Fruit fly (Drosophila melanogaster) whole organism, embryonic: Measurements from ENCODE around the gene Antp.

ENCODE experiments used
- Adf1 ChIP-seq: fragments of 200-800 bp; sonication (Bioruptor generic); IDR thresholded peaks from 2 replicates; pipeline ENCODE4 v1.3.6; 2022; ENCODE audit warnings: missing biosample characterization, missing genetic modification characterization
- BEAF-32 ChIP-seq: fragments of 200-800 bp; sonication (Bioruptor generic); optimal IDR thresholded peaks from 3 replicates; lab custom pipeline; 2017; ENCODE audit warnings: missing biosample characterization, missing genetic modification characterization, mild to moderate bottlenecking, moderate library complexity, missing genetic modification reagents
- CG10209 ChIP-seq: fragments of 200-800 bp; sonication (Bioruptor generic); optimal IDR thresholded peaks from 3 replicates; lab custom pipeline; 2017; ENCODE audit warnings: missing biosample characterization, mild to moderate bottlenecking, missing genetic modification characterization, missing genetic modification reagents
- CG10274 ChIP-seq: fragments of 200-800 bp; sonication (Bioruptor generic); optimal IDR thresholded peaks from 3 replicates; lab custom pipeline; 2017; ENCODE audit warnings: missing biosample characterization, mild to moderate bottlenecking, missing genetic modification characterization
- CG11456 ChIP-seq: fragments of 200-800 bp; sonication (Bioruptor generic); IDR thresholded peaks from 3 replicates; pipeline ENCODE4 v1.3.6; 2022; ENCODE audit warnings: missing biosample characterization, missing genetic modification characterization
- CG11560 ChIP-seq: fragments of 200-800 bp; sonication (Bioruptor generic); IDR thresholded peaks from 3 replicates; pipeline ENCODE4 v1.3.6; 2022; ENCODE audit warnings: missing biosample characterization, missing genetic modification characterization
- CG12104 ChIP-seq: fragments of 200-800 bp; sonication (Bioruptor generic); optimal IDR thresholded peaks from 3 replicates; lab custom pipeline; 2016; ENCODE audit warnings: missing biosample characterization, missing genetic modification characterization
- CG12744 ChIP-seq: fragments of 200-800 bp; sonication (Bioruptor generic); optimal IDR thresholded peaks from 2 replicates; lab custom pipeline; 2016; ENCODE audit warnings: missing biosample characterization, missing genetic modification characterization
- CG13296 ChIP-seq: fragments of 200-800 bp; sonication (Bioruptor generic); optimal IDR thresholded peaks from 3 replicates; lab custom pipeline; 2018; ENCODE audit warnings: missing biosample characterization, mild to moderate bottlenecking, missing genetic modification characterization
- CG1529 ChIP-seq: fragments of 200-800 bp; sonication (Bioruptor generic); optimal IDR thresholded peaks from 3 replicates; lab custom pipeline; 2018; ENCODE audit warnings: missing biosample characterization, missing genetic modification characterization
- CG16815 ChIP-seq: fragments of 200-800 bp; sonication (Bioruptor generic); optimal IDR thresholded peaks from 3 replicates; lab custom pipeline; 2017; ENCODE audit warnings: missing biosample characterization, mild to moderate bottlenecking, missing genetic modification characterization
- CG16863 ChIP-seq: fragments of 200-800 bp; sonication (Bioruptor generic); optimal IDR thresholded peaks from 3 replicates; lab custom pipeline; 2016; ENCODE audit warnings: missing biosample characterization, missing genetic modification characterization
- CG2116 ChIP-seq: fragments of 200-800 bp; sonication (Bioruptor generic); optimal IDR thresholded peaks from 3 replicates; lab custom pipeline; 2018; ENCODE audit warnings: missing biosample characterization, mild to moderate bottlenecking, missing genetic modification characterization
- CG30020 ChIP-seq: fragments of 200-800 bp; optimal IDR thresholded peaks from 2 replicates; lab custom pipeline; 2019; ENCODE audit warnings: missing biosample characterization, mild to moderate bottlenecking, missing genetic modification characterization, moderate library complexity
- CG3065 ChIP-seq: fragments of 200-800 bp; sonication (Bioruptor generic); optimal IDR thresholded peaks from 2 replicates; lab custom pipeline; 2016; ENCODE audit warnings: missing biosample characterization, missing genetic modification characterization
- CG3407 ChIP-seq: fragments of 200-800 bp; sonication (Bioruptor generic); optimal IDR thresholded peaks from 2 replicates; lab custom pipeline; 2018; ENCODE audit warnings: missing biosample characterization, mild to moderate bottlenecking, missing genetic modification characterization
- CG34376 ChIP-seq: fragments of 200-800 bp; sonication (Bioruptor generic); optimal IDR thresholded peaks from 2 replicates; lab custom pipeline; 2018; ENCODE audit warnings: missing biosample characterization, mild to moderate bottlenecking, missing genetic modification characterization
- CG42726 ChIP-seq: fragments of 200-800 bp; sonication (Bioruptor generic); IDR thresholded peaks from 2 replicates; pipeline ENCODE4 v1.3.6; 2022; ENCODE audit warnings: missing biosample characterization, missing genetic modification characterization; ENCODE audit not compliant: partially characterized antibody
- CG4617 ChIP-seq: fragments of 200-800 bp; sonication (Bioruptor generic); optimal IDR thresholded peaks from 3 replicates; lab custom pipeline; 2016; ENCODE audit warnings: missing biosample characterization, missing genetic modification characterization, borderline replicate concordance
- CG4707 ChIP-seq: fragments of 200-800 bp; sonication (Bioruptor generic); optimal IDR thresholded peaks from 2 replicates; lab custom pipeline; 2018; ENCODE audit warnings: missing biosample characterization, mild to moderate bottlenecking, missing genetic modification characterization, moderate library complexity
- CG6272 ChIP-seq: fragments of 200-800 bp; sonication (Bioruptor generic); IDR thresholded peaks from 2 replicates; pipeline ENCODE4 v1.3.6; 2022; ENCODE audit warnings: missing biosample characterization, missing genetic modification characterization
- CG6683 ChIP-seq: fragments of 200-800 bp; sonication (Bioruptor generic); optimal IDR thresholded peaks from 2 replicates; lab custom pipeline; 2017; ENCODE audit warnings: missing biosample characterization, mild to moderate bottlenecking, missing genetic modification characterization, missing genetic modification reagents
- CG7745 ChIP-seq: fragments of 200-800 bp; sonication (Bioruptor generic); optimal IDR thresholded peaks from 2 replicates; lab custom pipeline; 2018; ENCODE audit warnings: missing biosample characterization, mild to moderate bottlenecking, missing genetic modification characterization, moderate library complexity
- CG7963 ChIP-seq: fragments of 200-800 bp; sonication (Bioruptor generic); IDR thresholded peaks from 3 replicates; pipeline ENCODE4 v1.3.6; 2022; ENCODE audit warnings: missing biosample characterization, missing genetic modification characterization; ENCODE audit not compliant: partially characterized antibody
- Dbx ChIP-seq: fragments of 200-800 bp; sonication (Bioruptor generic); IDR thresholded peaks from 3 replicates; pipeline ENCODE4 v1.3.6; 2022; ENCODE audit warnings: missing biosample characterization, missing genetic modification characterization
- Deaf1 ChIP-seq: fragments of 200-800 bp; optimal IDR thresholded peaks from 3 replicates; lab custom pipeline; 2019; ENCODE audit warnings: missing biosample characterization, mild to moderate bottlenecking, missing genetic modification characterization, moderate library complexity
- Dip2 ChIP-seq: fragments of 200-800 bp; sonication (Bioruptor generic); IDR thresholded peaks from 2 replicates; pipeline ENCODE4 v1.3.6; 2022; ENCODE audit warnings: missing biosample characterization, missing genetic modification characterization
- H2.0 ChIP-seq: fragments of 200-800 bp; sonication (Bioruptor generic); IDR thresholded peaks from 2 replicates; pipeline ENCODE4 v1.3.6; 2022; ENCODE audit warnings: missing biosample characterization, missing genetic modification characterization
- HLH4C ChIP-seq: fragments of 200-800 bp; sonication (Bioruptor generic); IDR thresholded peaks from 3 replicates; pipeline ENCODE4 v1.3.6; 2022; ENCODE audit warnings: missing biosample characterization, missing genetic modification characterization; ENCODE audit not compliant: partially characterized antibody
- Hr78 ChIP-seq, 2 experiments: fragments of 200-800 bp in 1 of 2; fragments of >200 bp in 1 of 2; sonication (Bioruptor generic) in 1 of 2; optimal IDR thresholded peaks; 2 replicates each; lab custom pipeline; 2017 to 2019; ENCODE audit warnings: missing biosample characterization in 2 of 2, missing genetic modification characterization in 2 of 2, mild to moderate bottlenecking in 1 of 2, moderate library complexity in 1 of 2
- Ssrp ChIP-seq: fragments of 200-800 bp; sonication (Bioruptor generic); optimal IDR thresholded peaks from 2 replicates; lab custom pipeline; 2018; ENCODE audit warnings: missing biosample characterization, mild to moderate bottlenecking, missing genetic modification characterization, moderate library complexity
- Taf1 ChIP-seq: fragments of 200-800 bp; sonication (Bioruptor generic); IDR thresholded peaks from 2 replicates; pipeline ENCODE4 v1.3.6; 2022; ENCODE audit warnings: missing biosample characterization, missing genetic modification characterization
- Xbp1 ChIP-seq: fragments of 200-800 bp; sonication (Bioruptor generic); optimal IDR thresholded peaks from 3 replicates; lab custom pipeline; 2016; ENCODE audit warnings: missing biosample characterization, mild to moderate bottlenecking, missing genetic modification characterization
- Xrp1 ChIP-seq: fragments of 200-800 bp; sonication (Bioruptor generic); IDR thresholded peaks from 2 replicates; pipeline ENCODE4 v1.3.6; 2022; ENCODE audit warnings: missing biosample characterization, missing genetic modification characterization
- cas ChIP-seq: fragments of 200-800 bp; sonication (Bioruptor generic); IDR thresholded peaks from 2 replicates; pipeline ENCODE4 v1.3.6; 2022; ENCODE audit warnings: missing biosample characterization, missing genetic modification characterization
- chinmo ChIP-seq: fragments of 200-800 bp; sonication (Bioruptor generic); IDR thresholded peaks from 4 replicates; pipeline ENCODE4 v1.3.6; 2022; ENCODE audit warnings: missing biosample characterization, missing genetic modification characterization; ENCODE audit not compliant: partially characterized antibody
- dimm ChIP-seq: fragments of 200-800 bp; sonication (Bioruptor generic); IDR thresholded peaks from 2 replicates; pipeline ENCODE4 v1.3.6; 2022; ENCODE audit warnings: missing biosample characterization, missing genetic modification characterization
- dm ChIP-seq: fragments of 200-800 bp; sonication (Bioruptor generic); optimal IDR thresholded peaks from 3 replicates; lab custom pipeline; 2016; ENCODE audit warnings: missing biosample characterization, missing genetic modification characterization
- ems ChIP-seq: fragments of 200-800 bp; sonication (Bioruptor generic); optimal IDR thresholded peaks from 3 replicates; lab custom pipeline; 2016; ENCODE audit warnings: missing biosample characterization, missing genetic modification characterization
- esg ChIP-seq: fragments of 200-800 bp; sonication (Bioruptor generic); conservative IDR thresholded peaks from 2 replicates; pipeline ENCODE4 v1.3.6; 2022; ENCODE audit warnings: missing biosample characterization, missing genetic modification characterization
- fd64A ChIP-seq: fragments of 200-800 bp; sonication (Bioruptor generic); optimal IDR thresholded peaks from 3 replicates; lab custom pipeline; 2018; ENCODE audit warnings: missing biosample characterization, mild to moderate bottlenecking, missing genetic modification characterization
- fru ChIP-seq: fragments of >200 bp; optimal IDR thresholded peaks from 2 replicates; lab custom pipeline; 2017
- hbn ChIP-seq: fragments of 200-800 bp; sonication (Bioruptor generic); IDR thresholded peaks from 2 replicates; pipeline ENCODE4 v1.3.6; 2022; ENCODE audit warnings: missing biosample characterization, missing genetic modification characterization; ENCODE audit not compliant: partially characterized antibody
- lbe ChIP-seq: fragments of 200-800 bp; sonication (Bioruptor generic); optimal IDR thresholded peaks from 2 replicates; lab custom pipeline; 2016; ENCODE audit warnings: missing biosample characterization, mild to moderate bottlenecking, missing genetic modification characterization
- lov ChIP-seq, 2 experiments: fragments of 200-800 bp in 1 of 2; fragments of >200 bp in 1 of 2; sonication (Bioruptor generic) in 1 of 2; IDR thresholded peaks in 1 of 2; optimal IDR thresholded peaks in 1 of 2; 2 replicates in 1 of 2; 3 replicates in 1 of 2; pipeline versions ENCODE4 v1.3.6 to Lab custom; 2017 to 2022; ENCODE audit warnings: missing biosample characterization in 1 of 2, missing genetic modification characterization in 1 of 2
- pros ChIP-seq: fragments of 200-800 bp; sonication (Bioruptor generic); optimal IDR thresholded peaks from 3 replicates; lab custom pipeline; 2019; ENCODE audit warnings: missing biosample characterization, mild to moderate bottlenecking, missing genetic modification characterization, moderate library complexity
- psq ChIP-seq: fragments of 200-800 bp; sonication (Bioruptor generic); optimal IDR thresholded peaks from 2 replicates; lab custom pipeline; 2017; ENCODE audit warnings: missing biosample characterization, missing genetic modification characterization
- sima ChIP-seq: fragments of 200-800 bp; sonication (Bioruptor generic); optimal IDR thresholded peaks from 2 replicates; lab custom pipeline; 2016; ENCODE audit warnings: missing biosample characterization, missing genetic modification characterization
- sisA ChIP-seq: fragments of 200-800 bp; sonication (Bioruptor generic); IDR thresholded peaks from 2 replicates; pipeline ENCODE4 v1.3.6; 2022; ENCODE audit warnings: missing biosample characterization, missing genetic modification characterization
- wdn ChIP-seq: fragments of 200-800 bp; sonication (Bioruptor generic); IDR thresholded peaks from 2 replicates; pipeline ENCODE4 v1.3.6; 2022; ENCODE audit warnings: missing biosample characterization, missing genetic modification characterization

Gene Antp

dm6 chr3R:6914396-6914795, 84.6 kb downstream of the Antp start (continued):
- peak; percentile 38 for TF ChIP-seq esg
- TF ChIP-seq Taf1, result no peak
- TF ChIP-seq CG34376 (GFP tag; lab: Kevin White, UChicago), result no peak
- no peak for TF ChIP-seq CG42726
- peak; percentile 91 for TF ChIP-seq Xrp1 (GFP tag; lab: Robert Waterston, UW)
- TF ChIP-seq CG4707 (GFP tag; lab: Kevin White, UChicago), result peak; percentile 47
- peak; percentile 28 for TF ChIP-seq dm (GFP tag; lab: Kevin White, UChicago)
- 0 out of 2 replicates have a peak, but pooled peaks have one; percentile 15 for TF ChIP-seq cas (GFP tag; lab: Robert Waterston, UW)
- TF ChIP-seq pros, result peak; percentile 2
- TF ChIP-seq CG30020, result peak; percentile 17
- no peak for TF ChIP-seq sima (GFP tag; lab: Kevin White, UChicago)
- no peak for TF ChIP-seq CG7745 (tag; lab: Kevin White, UChicago)
- peak; percentile 27 for TF ChIP-seq CG3065
- 0 out of 3 replicates have a peak, but pooled peaks have one; percentile 44 for TF ChIP-seq CG11560 (tag; lab: Robert Waterston, UW)
- no peak for TF ChIP-seq Hr78 (GFP tag; optimal IDR thresholded peaks at IDR 0.05; lab: Kevin White, UChicago)
- peak; percentile 50 for TF ChIP-seq CG16863 (GFP tag; lab: Kevin White, UChicago)
- peak; percentile 62 for TF ChIP-seq CG10209
- TF ChIP-seq CG10274, result peak; percentile 55
- TF ChIP-seq fd64A (GFP tag; lab: Kevin White, UChicago), result peak; percentile 39
- TF ChIP-seq Xbp1 (GFP tag; lab: Kevin White, UChicago), result peak; percentile 70
- TF ChIP-seq Deaf1 (tag; lab: Kevin White, UChicago), result peak; percentile 32
- TF ChIP-seq CG4617 (GFP tag; lab: Kevin White, UChicago), result no peak
- peak; percentile 37 for TF ChIP-seq CG1529 (GFP tag; lab: Kevin White, UChicago)
- no peak for TF ChIP-seq psq (GFP tag; lab: Kevin White, UChicago)
- TF ChIP-seq CG11456 (GFP tag; lab: Robert Waterston, UW), result peak; percentile 36; the same call in 2 of the 3 replicates
- TF ChIP-seq H2.0, result peak; percentile 39; the same call in 1 of the 2 replicates
- peak; percentile 58 for TF ChIP-seq CG13296 (GFP tag; lab: Kevin White, UChicago)
- TF ChIP-seq Dbx, result peak; percentile 65; the same call in 2 of the 3 replicates
- TF ChIP-seq HLH4C (GFP tag; lab: Robert Waterston, UW), result no peak
- TF ChIP-seq CG16815 (GFP tag; lab: Kevin White, UChicago), result peak; percentile 79
- TF ChIP-seq Adf1, result no peak
- TF ChIP-seq BEAF-32, result no peak
- TF ChIP-seq Dip2, result no peak
- peak; percentile 68 for TF ChIP-seq Ssrp (tag; lab: Kevin White, UChicago)
- TF ChIP-seq CG6683, result peak; percentile 25
- no peak for TF ChIP-seq CG7963 (GFP tag; lab: Robert Waterston, UW)
- TF ChIP-seq ems (GFP tag; lab: Kevin White, UChicago), result peak; percentile 63
- TF ChIP-seq CG2116 (GFP tag; lab: Kevin White, UChicago), result no peak
- no peak for TF ChIP-seq hbn (GFP tag; lab: Robert Waterston, UW)
- TF ChIP-seq dimm (GFP tag; lab: Robert Waterston, UW), result no peak
- TF ChIP-seq CG3407 (GFP tag; lab: Kevin White, UChicago), result peak; percentile 30
- no peak for TF ChIP-seq chinmo
- TF ChIP-seq wdn, result 0 out of 2 replicates have a peak, but pooled peaks have one; percentile 17
- peak; percentile 57 for TF ChIP-seq CG12744 (GFP tag; lab: Kevin White, UChicago)
- peak; percentile 59 for TF ChIP-seq sisA (GFP tag; lab: Robert Waterston, UW)
- TF ChIP-seq CG12104, result peak; percentile 42
- TF ChIP-seq fru (lab: Kevin White, UChicago), result no peak
- no peak for TF ChIP-seq lov (optimal IDR thresholded peaks at IDR 0.05; lab: Kevin White, UChicago)
- TF ChIP-seq lov (GFP tag; IDR thresholded peaks at IDR 0.05; lab: Robert Waterston, UW), result peak; percentile 78
- TF ChIP-seq lbe (GFP tag; lab: Kevin White, UChicago), result peak; percentile 89
- TF ChIP-seq CG6272 (GFP tag; lab: Robert Waterston, UW), result peak; percentile 76
